Fruit fly (Drosophila melanogaster) whole organism, embryonic: ENCODE results near the gene SerRS.

Experiments used
- Adf1 ChIP-seq: fragments of 200-800 bp; sonication (Bioruptor generic); IDR thresholded peaks from 2 replicates; pipeline ENCODE4 v1.3.6; 2022; ENCODE audit warnings: missing biosample characterization, missing genetic modification characterization
- CG10209 ChIP-seq: fragments of 200-800 bp; sonication (Bioruptor generic); optimal IDR thresholded peaks from 3 replicates; lab custom pipeline; 2017; ENCODE audit warnings: missing biosample characterization, mild to moderate bottlenecking, missing genetic modification characterization, missing genetic modification reagents
- CG11085 ChIP-seq: fragments of 200-800 bp; sonication (Bioruptor generic); IDR thresholded peaks from 2 replicates; pipeline ENCODE4 v1.3.6; 2022; ENCODE audit warnings: missing biosample characterization, missing genetic modification characterization
- CG11093 ChIP-seq: fragments of 200-800 bp; sonication (Bioruptor generic); IDR thresholded peaks from 3 replicates; pipeline ENCODE4 v1.3.6; 2022; ENCODE audit warnings: missing biosample characterization, missing genetic modification characterization
- CG12236 ChIP-seq: fragments of 200-800 bp; sonication (Bioruptor generic); optimal IDR thresholded peaks from 2 replicates; lab custom pipeline; 2016; ENCODE audit warnings: missing biosample characterization, missing genetic modification characterization
- CG14860 ChIP-seq: fragments of 200-800 bp; sonication (Bioruptor generic); IDR thresholded peaks from 3 replicates; pipeline ENCODE4 v1.3.6; 2022; ENCODE audit warnings: missing biosample characterization, missing genetic modification characterization; ENCODE audit not compliant: partially characterized antibody
- CG15601 ChIP-seq: fragments of 200-800 bp; sonication (Bioruptor generic); optimal IDR thresholded peaks from 3 replicates; lab custom pipeline; 2019; ENCODE audit warnings: missing biosample characterization, mild to moderate bottlenecking, missing genetic modification characterization, moderate library complexity
- CG1647 ChIP-seq: fragments of 200-800 bp; sonication (Bioruptor generic); optimal IDR thresholded peaks from 3 replicates; lab custom pipeline; 2016; ENCODE audit warnings: missing biosample characterization, missing genetic modification characterization
- CG17186 ChIP-seq: fragments of 200-800 bp; sonication (Bioruptor generic); optimal IDR thresholded peaks from 3 replicates; lab custom pipeline; 2017; ENCODE audit warnings: missing biosample characterization, missing genetic modification reagents, missing genetic modification characterization
- CG17568 ChIP-seq: fragments of 200-800 bp; sonication (Bioruptor generic); optimal IDR thresholded peaks from 2 replicates; lab custom pipeline; 2018; ENCODE audit warnings: missing biosample characterization, mild to moderate bottlenecking, missing genetic modification characterization, moderate library complexity
- CG17912 ChIP-seq: fragments of 200-800 bp; sonication (Bioruptor generic); optimal IDR thresholded peaks from 2 replicates; lab custom pipeline; 2018; ENCODE audit warnings: missing biosample characterization, mild to moderate bottlenecking, missing genetic modification characterization
- CG18011 ChIP-seq: fragments of 200-800 bp; sonication (Bioruptor generic); optimal IDR thresholded peaks from 2 replicates; lab custom pipeline; 2017; ENCODE audit warnings: missing biosample characterization, missing genetic modification characterization, mild to moderate bottlenecking, moderate library complexity, missing genotype
- CG2129 ChIP-seq: fragments of 200-800 bp; sonication (Bioruptor generic); IDR thresholded peaks from 2 replicates; pipeline ENCODE4 v1.3.6; 2022; ENCODE audit warnings: missing biosample characterization, missing genetic modification characterization; ENCODE audit not compliant: partially characterized antibody
- CG3065 ChIP-seq: fragments of 200-800 bp; sonication (Bioruptor generic); optimal IDR thresholded peaks from 2 replicates; lab custom pipeline; 2016; ENCODE audit warnings: missing biosample characterization, missing genetic modification characterization
- CG31365 ChIP-seq: fragments of 200-800 bp; sonication (Bioruptor generic); optimal IDR thresholded peaks from 2 replicates; lab custom pipeline; 2018; ENCODE audit warnings: missing biosample characterization, mild to moderate bottlenecking, missing genetic modification characterization
- CG34422 ChIP-seq: fragments of 200-800 bp; sonication (Bioruptor generic); IDR thresholded peaks from 3 replicates; pipeline ENCODE4 v1.3.6; 2022; ENCODE audit warnings: missing biosample characterization, missing genetic modification characterization
- CG42726 ChIP-seq: fragments of 200-800 bp; sonication (Bioruptor generic); IDR thresholded peaks from 2 replicates; pipeline ENCODE4 v1.3.6; 2022; ENCODE audit warnings: missing biosample characterization, missing genetic modification characterization; ENCODE audit not compliant: partially characterized antibody
- CG4730 ChIP-seq: fragments of 200-800 bp; sonication (Bioruptor generic); IDR thresholded peaks from 2 replicates; pipeline ENCODE4 v1.3.6; 2022; ENCODE audit warnings: missing biosample characterization, missing genetic modification characterization
- CG8089 ChIP-seq: fragments of 200-800 bp; sonication (Bioruptor generic); optimal IDR thresholded peaks from 3 replicates; lab custom pipeline; 2016; ENCODE audit warnings: missing biosample characterization, missing genetic modification characterization
- CG9727 ChIP-seq: fragments of 200-800 bp; sonication (Bioruptor generic); optimal IDR thresholded peaks from 3 replicates; lab custom pipeline; 2017; ENCODE audit warnings: missing biosample characterization, mild to moderate bottlenecking, missing genetic modification characterization
- CkIIα-i1 ChIP-seq: fragments of 200-800 bp; sonication (Bioruptor generic); IDR thresholded peaks from 2 replicates; pipeline ENCODE4 v1.3.6; 2022; ENCODE audit warnings: missing biosample characterization, missing genetic modification characterization
- Dip2 ChIP-seq: fragments of 200-800 bp; sonication (Bioruptor generic); IDR thresholded peaks from 2 replicates; pipeline ENCODE4 v1.3.6; 2022; ENCODE audit warnings: missing biosample characterization, missing genetic modification characterization
- Doc2 ChIP-seq: fragments of 200-800 bp; sonication (Bioruptor generic); IDR thresholded peaks from 2 replicates; pipeline ENCODE4 v1.3.6; 2022; ENCODE audit warnings: missing biosample characterization, missing genetic modification characterization
- E2f2 ChIP-seq: fragments of 200-800 bp; sonication (Bioruptor generic); IDR thresholded peaks from 2 replicates; pipeline ENCODE4 v1.3.6; 2022; ENCODE audit warnings: missing biosample characterization, missing genetic modification characterization
- HLH54F ChIP-seq: fragments of 200-800 bp; sonication (Bioruptor generic); optimal IDR thresholded peaks from 3 replicates; lab custom pipeline; 2016; ENCODE audit warnings: missing biosample characterization, missing genetic modification characterization
- Hand ChIP-seq: fragments of 200-800 bp; sonication (Bioruptor generic); optimal IDR thresholded peaks from 2 replicates; lab custom pipeline; 2017; ENCODE audit warnings: mild to moderate bottlenecking, missing biosample characterization, missing genetic modification reagents, missing genetic modification characterization
- Max ChIP-seq: fragments of 200-800 bp; sonication (Bioruptor generic); optimal IDR thresholded peaks from 2 replicates; lab custom pipeline; 2016; ENCODE audit warnings: missing biosample characterization, mild to moderate bottlenecking, missing genetic modification characterization
- NC2β ChIP-seq: fragments of 200-800 bp; sonication (Bioruptor generic); optimal IDR thresholded peaks from 2 replicates; lab custom pipeline; 2016; ENCODE audit warnings: missing biosample characterization, missing genetic modification characterization
- Sox102F ChIP-seq: fragments of 200-800 bp; sonication (Bioruptor generic); optimal IDR thresholded peaks from 2 replicates; lab custom pipeline; 2018; ENCODE audit warnings: missing biosample characterization, mild to moderate bottlenecking, missing genetic modification characterization, moderate library complexity
- ac ChIP-seq: fragments of 200-800 bp; sonication (Bioruptor generic); optimal IDR thresholded peaks from 3 replicates; lab custom pipeline; 2017; ENCODE audit warnings: missing biosample characterization, mild to moderate bottlenecking, missing genetic modification characterization
- aop ChIP-seq: fragments of 200-800 bp; sonication (Bioruptor generic); IDR thresholded peaks from 2 replicates; pipeline ENCODE4 v1.3.6; 2022; ENCODE audit warnings: missing biosample characterization, missing genetic modification characterization
- chinmo ChIP-seq: fragments of 200-800 bp; sonication (Bioruptor generic); IDR thresholded peaks from 4 replicates; pipeline ENCODE4 v1.3.6; 2022; ENCODE audit warnings: missing biosample characterization, missing genetic modification characterization; ENCODE audit not compliant: partially characterized antibody
- dimm ChIP-seq: fragments of 200-800 bp; sonication (Bioruptor generic); IDR thresholded peaks from 2 replicates; pipeline ENCODE4 v1.3.6; 2022; ENCODE audit warnings: missing biosample characterization, missing genetic modification characterization
- en ChIP-seq: fragments of 200-800 bp; sonication (Bioruptor generic); optimal IDR thresholded peaks from 2 replicates; lab custom pipeline; 2016; ENCODE audit warnings: missing biosample characterization, missing genetic modification characterization
- esg ChIP-seq: fragments of 200-800 bp; sonication (Bioruptor generic); conservative IDR thresholded peaks from 2 replicates; pipeline ENCODE4 v1.3.6; 2022; ENCODE audit warnings: missing biosample characterization, missing genetic modification characterization
- grau ChIP-seq: fragments of 200-800 bp; optimal IDR thresholded peaks from 3 replicates; lab custom pipeline; 2019; ENCODE audit warnings: missing biosample characterization, mild to moderate bottlenecking, missing genetic modification characterization, moderate library complexity
- her ChIP-seq: fragments of 200-800 bp; sonication (Bioruptor generic); optimal IDR thresholded peaks from 2 replicates; lab custom pipeline; 2016; ENCODE audit warnings: missing biosample characterization, missing genetic modification characterization
- hth ChIP-seq: fragments of >200 bp; optimal IDR thresholded peaks from 2 replicates; lab custom pipeline; 2017; ENCODE audit warnings: inconsistent platforms
- kni ChIP-seq: fragments of 200-800 bp; sonication (Bioruptor generic); optimal IDR thresholded peaks from 3 replicates; lab custom pipeline; 2017; ENCODE audit warnings: mild to moderate bottlenecking, missing biosample characterization, missing genetic modification reagents, missing genetic modification characterization
- lola ChIP-seq, 3 experiments: fragments of >200 bp in 2 of 3; fragments of 200-800 bp in 1 of 3; sonication (Bioruptor generic) in 1 of 3; optimal IDR thresholded peaks; 2 replicates each; lab custom pipeline; 2017 to 2019; ENCODE audit warnings: missing biosample characterization in 3 of 3, missing genetic modification characterization in 3 of 3, mild to moderate bottlenecking in 1 of 3, moderate library complexity in 1 of 3
- mam ChIP-seq: fragments of 200-800 bp; sonication (Bioruptor generic); optimal IDR thresholded peaks from 3 replicates; lab custom pipeline; 2016; ENCODE audit warnings: missing biosample characterization, missing genetic modification characterization
- mirr ChIP-seq: fragments of 200-800 bp; sonication (Bioruptor generic); optimal IDR thresholded peaks from 3 replicates; lab custom pipeline; 2018; ENCODE audit warnings: missing biosample characterization, mild to moderate bottlenecking, missing genetic modification characterization
- odd ChIP-seq: fragments of 200-800 bp; sonication (Bioruptor generic); optimal IDR thresholded peaks from 2 replicates; lab custom pipeline; 2017; ENCODE audit warnings: missing biosample characterization, mild to moderate bottlenecking, missing genetic modification characterization
- org-1 ChIP-seq: fragments of 200-800 bp; sonication (Bioruptor generic); optimal IDR thresholded peaks from 2 replicates; lab custom pipeline; 2017; ENCODE audit warnings: missing biosample characterization, missing genetic modification characterization
- sim ChIP-seq: fragments of 200-800 bp; sonication (Bioruptor generic); IDR thresholded peaks from 2 replicates; pipeline ENCODE4 v1.3.6; 2022; ENCODE audit warnings: missing biosample characterization, missing genetic modification characterization
- sima ChIP-seq: fragments of 200-800 bp; sonication (Bioruptor generic); optimal IDR thresholded peaks from 2 replicates; lab custom pipeline; 2016; ENCODE audit warnings: missing biosample characterization, missing genetic modification characterization
- trh ChIP-seq: fragments of 200-800 bp; sonication (Bioruptor generic); optimal IDR thresholded peaks from 2 replicates; lab custom pipeline; 2016; ENCODE audit warnings: missing biosample characterization, missing genetic modification characterization
- unc-4 ChIP-seq: fragments of 200-800 bp; sonication (Bioruptor generic); IDR thresholded peaks from 2 replicates; pipeline ENCODE4 v1.3.6; 2022; ENCODE audit warnings: missing biosample characterization, missing genetic modification characterization; ENCODE audit not compliant: partially characterized antibody
- vnd ChIP-seq: fragments of 200-800 bp; sonication (Bioruptor generic); IDR thresholded peaks from 3 replicates; pipeline ENCODE4 v1.3.6; 2022; ENCODE audit warnings: missing biosample characterization, missing genetic modification characterization; ENCODE audit not compliant: partially characterized antibody
- zf30C ChIP-seq: fragments of 200-800 bp; sonication (Bioruptor generic); optimal IDR thresholded peaks from 3 replicates; lab custom pipeline; 2018; ENCODE audit warnings: missing biosample characterization, mild to moderate bottlenecking, missing genetic modification characterization

The SerRS gene

dm6 chr2L:3055710-3056447 lies 18.7 kb upstream of the SerRS start (continued):
- no peak for TF ChIP-seq CG17912 (GFP tag; lab: Kevin White, UChicago)
- no peak for TF ChIP-seq CG15601 (tag; lab: Kevin White, UChicago)
- no peak for TF ChIP-seq CG42726 (GFP tag; lab: Robert Waterston, UW)
- no peak for TF ChIP-seq CG8089 (GFP tag; lab: Kevin White, UChicago)
- no peak for TF ChIP-seq Doc2 (GFP tag; lab: Robert Waterston, UW)
- peak; percentile 53 for TF ChIP-seq grau (tag; lab: Kevin White, UChicago)
- TF ChIP-seq CG4730 (GFP tag; lab: Robert Waterston, UW): no peak
- no peak for TF ChIP-seq CG17186
- TF ChIP-seq lola (GFP tag; optimal IDR thresholded peaks at IDR 0.05; lab: Kevin White, UChicago): no peak
- TF ChIP-seq en (GFP tag; lab: Kevin White, UChicago): no peak
- no peak for TF ChIP-seq CG31365
- TF ChIP-seq dimm (GFP tag; lab: Robert Waterston, UW): no peak
- TF ChIP-seq Max (GFP tag; lab: Kevin White, UChicago): peak; percentile 14
- TF ChIP-seq Hand (GFP tag; lab: Kevin White, UChicago): no peak
- peak; percentile 49 for TF ChIP-seq HLH54F (GFP tag; lab: Kevin White, UChicago)
- no peak for TF ChIP-seq zf30C (GFP tag; lab: Kevin White, UChicago)
- TF ChIP-seq CG2129: no peak
- TF ChIP-seq hth (lab: Kevin White, UChicago): no peak
- peak; percentile 80 for TF ChIP-seq E2f2 (GFP tag; lab: Robert Waterston, UW)
- TF ChIP-seq mirr: no peak
- no peak for TF ChIP-seq Adf1 (GFP tag; lab: Robert Waterston, UW)
- peak; percentile 31 for TF ChIP-seq org-1 (GFP tag; lab: Kevin White, UChicago)
- TF ChIP-seq CG1647 (GFP tag; lab: Kevin White, UChicago): peak; percentile 13
- no peak for TF ChIP-seq CkIIα-i1
- no peak for TF ChIP-seq CG14860
- TF ChIP-seq CG9727: peak; percentile 41
- no peak for TF ChIP-seq CG17568 (GFP tag; lab: Kevin White, UChicago)
- TF ChIP-seq her (GFP tag; lab: Kevin White, UChicago): no peak
- no peak for TF ChIP-seq CG12236 (GFP tag; lab: Kevin White, UChicago)
- TF ChIP-seq ac (GFP tag; lab: Kevin White, UChicago): no peak
- no peak for TF ChIP-seq sim (GFP tag; lab: Robert Waterston, UW)
- TF ChIP-seq CG18011: no peak
- TF ChIP-seq CG11093 (GFP tag; lab: Robert Waterston, UW): 0 out of 3 replicates have a peak, but pooled peaks have one; percentile 9
- TF ChIP-seq sima (GFP tag; lab: Kevin White, UChicago): no peak
- no peak for TF ChIP-seq esg
- TF ChIP-seq CG10209 (GFP tag; lab: Kevin White, UChicago): peak; percentile 41
- no peak for TF ChIP-seq CG3065
- no peak for TF ChIP-seq kni
- peak; percentile 51 for TF ChIP-seq unc-4 (GFP tag; lab: Robert Waterston, UW)
- TF ChIP-seq Sox102F (GFP tag; lab: Kevin White, UChicago): no peak
- no peak for TF ChIP-seq aop
- peak; percentile 7; the same call in 1 of the 3 replicates for TF ChIP-seq vnd (GFP tag; lab: Robert Waterston, UW)
- no peak for TF ChIP-seq CG11085 (GFP tag; lab: Robert Waterston, UW)
- no peak for TF ChIP-seq Dip2
- TF ChIP-seq odd (GFP tag; lab: Kevin White, UChicago): no peak
- 0 out of 4 replicates have a peak, but pooled peaks have one; percentile 31 for TF ChIP-seq chinmo
- TF ChIP-seq CG34422 (GFP tag; lab: Robert Waterston, UW): no peak
- TF ChIP-seq mam (GFP tag; lab: Kevin White, UChicago): peak; percentile 52
- TF ChIP-seq NC2β: no peak
- TF ChIP-seq trh (GFP tag; lab: Kevin White, UChicago): no peak
